Fruit fly (Drosophila melanogaster): ENCODE measurements around the gene CG3631.
A peak's percentile ranks its signal among the peaks of the same experiment; 100 is the strongest.

CG3631 gene

dm6 chr3R:14853767-14854191, 25.5 kb upstream of the CG3631 start (continued):
- TF ChIP-seq repo (GFP tag; optimal IDR thresholded peaks at IDR 0.05) (no peak), cad (GFP tag; optimal IDR thresholded peaks at IDR 0.05) (no peak), fd102C (GFP tag; optimal IDR thresholded peaks at IDR 0.05) (no peak), MTF-1 (GFP tag; optimal IDR thresholded peaks at IDR 0.05; ENCODE audit: borderline replicate concordance) (peak; percentile 17), CG6689 (GFP tag; IDR thresholded peaks at IDR 0.05) (no peak), CG3163 (GFP tag; optimal IDR thresholded peaks at IDR 0.05) (peak; percentile 33), trem (tag; optimal IDR thresholded peaks at IDR 0.05) (peak; percentile 13), vnd (GFP tag; IDR thresholded peaks at IDR 0.05; ENCODE audit: partially characterized antibody) (no peak), CG17568 (GFP tag; optimal IDR thresholded peaks at IDR 0.05) (peak; percentile 63), p53 (GFP tag; optimal IDR thresholded peaks at IDR 0.05) (no peak), CG6272 (GFP tag; IDR thresholded peaks at IDR 0.05) (no peak), Spps (tag; optimal IDR thresholded peaks at IDR 0.05) (peak; percentile 10), da (GFP tag; optimal IDR thresholded peaks at IDR 0.05) (no peak), cato (GFP tag; optimal IDR thresholded peaks at IDR 0.05; ENCODE audit: borderline replicate concordance) (no peak), Adf1 (GFP tag; IDR thresholded peaks at IDR 0.05) (peak; percentile 69; the same call in 1 of the 2 replicates), CG1832 (GFP tag; optimal IDR thresholded peaks at IDR 0.05) (peak; percentile 53), CG8089 (GFP tag; optimal IDR thresholded peaks at IDR 0.05) (no peak), Hr51 (GFP tag; optimal IDR thresholded peaks at IDR 0.05) (peak in 1 of 2 experiments; percentile 9), ap (GFP tag; IDR thresholded peaks at IDR 0.05) (no peak), CkIIα-i1 (GFP tag; IDR thresholded peaks at IDR 0.05) (no peak), CG9727 (GFP tag; optimal IDR thresholded peaks at IDR 0.05) (peak; percentile 37), sob (GFP tag; IDR thresholded peaks at IDR 0.05) (peak; percentile 71; the same call in 1 of the 2 replicates), CG6854 (GFP tag; optimal IDR thresholded peaks at IDR 0.05) (peak; percentile 79), oc (tag; optimal IDR thresholded peaks at IDR 0.05) (peak; percentile 63), CG2875 (GFP tag; optimal IDR thresholded peaks at IDR 0.05) (no peak), zen2 (GFP tag; IDR thresholded peaks at IDR 0.05; ENCODE audit: partially characterized antibody) (peak; percentile 29; the same call in 1 of the 3 replicates), CG13775 (GFP tag; optimal IDR thresholded peaks at IDR 0.05) (peak; percentile 44), CG14860 (GFP tag; IDR thresholded peaks at IDR 0.05; ENCODE audit: partially characterized antibody) (no peak), CG33557 (GFP tag; optimal IDR thresholded peaks at IDR 0.05) (peak; percentile 25), CG2116 (GFP tag; optimal IDR thresholded peaks at IDR 0.05) (peak; percentile 35), luna (GFP tag; optimal IDR thresholded peaks at IDR 0.05) (peak; percentile 24), CG17829 (tag; optimal IDR thresholded peaks at IDR 0.05) (peak; percentile 38), exex (tag; optimal IDR thresholded peaks at IDR 0.05) (peak; percentile 17), CG1603 (tag; optimal IDR thresholded peaks at IDR 0.05) (peak; percentile 33), CG3281 (GFP tag; optimal IDR thresholded peaks at IDR 0.05) (peak; percentile 82), Usf (GFP tag; optimal IDR thresholded peaks at IDR 0.05) (no peak), E2f1 (GFP tag; IDR thresholded peaks at IDR 0.05) (no peak), Gug (GFP tag; IDR thresholded peaks at IDR 0.05) (no peak), CG3838 (GFP tag; optimal IDR thresholded peaks at IDR 0.05) (no peak), pnt (GFP tag; optimal IDR thresholded peaks at IDR 0.05) (no peak), klu (GFP tag; IDR thresholded peaks at IDR 0.05) (no peak), chif (GFP tag; optimal IDR thresholded peaks at IDR 0.05) (no peak), pzg (GFP tag; optimal IDR thresholded peaks at IDR 0.05) (no peak), CG32772 (GFP tag; IDR thresholded peaks at IDR 0.05) (no peak), Nf-YA (GFP tag; IDR thresholded peaks at IDR 0.05) (no peak), ssp (GFP tag; IDR thresholded peaks at IDR 0.05) (no peak), C15 (GFP tag; IDR thresholded peaks at IDR 0.05) (no peak), bsh (GFP tag; optimal IDR thresholded peaks at IDR 0.05) (peak in 1 of 2 experiments; percentile 42), Dad (GFP tag; optimal IDR thresholded peaks at IDR 0.05) (no peak), Doc2 (GFP tag; IDR thresholded peaks at IDR 0.05) (no peak), usp (GFP tag; optimal IDR thresholded peaks at IDR 0.05) (no peak)
